Worm (Caenorhabditis elegans) whole organism, midembryonic: ENCODE measurements around the gene K02F3.12.

Experiments used
- T22C8.4 ChIP-seq: fragments of 200-800 bp; sonication (Bioruptor generic); IDR thresholded peaks from 2 replicates; pipeline ENCODE4 v1.3.6; 2022; ENCODE audit warnings: missing genetic modification characterization, missing compliant biosample characterization
- cog-1 ChIP-seq: sonication (generic microtip); optimal IDR thresholded peaks from 2 replicates; lab custom pipeline; 2016; ENCODE audit warnings: missing genetic modification characterization, missing compliant biosample characterization
- flt-1 ChIP-seq: fragments of 200-800 bp; sonication (Bioruptor generic); IDR thresholded peaks from 2 replicates; pipeline ENCODE4 v1.3.6; 2022; ENCODE audit warnings: missing genetic modification characterization, missing compliant biosample characterization
- klf-2 ChIP-seq: fragments of 200-800 bp; sonication (Bioruptor generic); conservative IDR thresholded peaks from 2 replicates; pipeline ENCODE4 v1.3.6; 2022; ENCODE audit warnings: missing genetic modification reagents, missing genetic modification characterization, missing compliant biosample characterization
- med-1 ChIP-seq: sonication (generic microtip); optimal IDR thresholded peaks from 2 replicates; lab custom pipeline; 2017; ENCODE audit warnings: missing genetic modification characterization, mild to moderate bottlenecking, missing compliant biosample characterization, antibody characterized with exemption, missing genetic modification reagents; ENCODE audit not compliant: insufficient read depth
- ref-1 ChIP-seq: fragments of 200-800 bp; sonication (Bioruptor generic); conservative IDR thresholded peaks from 2 replicates; pipeline ENCODE4 v1.3.6; 2022; ENCODE audit warnings: missing genetic modification reagents, missing genetic modification characterization, missing compliant biosample characterization
- tab-1 ChIP-seq: fragments of 200-800 bp; sonication (Bioruptor generic); IDR thresholded peaks from 2 replicates; pipeline ENCODE4 v1.3.6; 2022; ENCODE audit warnings: missing genetic modification characterization, missing compliant biosample characterization
- ztf-29 ChIP-seq: fragments of 200-800 bp; sonication (Bioruptor generic); IDR thresholded peaks from 2 replicates; pipeline ENCODE4 v1.3.6; 2022; ENCODE audit warnings: missing genetic modification reagents, missing genetic modification characterization, missing compliant biosample characterization

DNA sequence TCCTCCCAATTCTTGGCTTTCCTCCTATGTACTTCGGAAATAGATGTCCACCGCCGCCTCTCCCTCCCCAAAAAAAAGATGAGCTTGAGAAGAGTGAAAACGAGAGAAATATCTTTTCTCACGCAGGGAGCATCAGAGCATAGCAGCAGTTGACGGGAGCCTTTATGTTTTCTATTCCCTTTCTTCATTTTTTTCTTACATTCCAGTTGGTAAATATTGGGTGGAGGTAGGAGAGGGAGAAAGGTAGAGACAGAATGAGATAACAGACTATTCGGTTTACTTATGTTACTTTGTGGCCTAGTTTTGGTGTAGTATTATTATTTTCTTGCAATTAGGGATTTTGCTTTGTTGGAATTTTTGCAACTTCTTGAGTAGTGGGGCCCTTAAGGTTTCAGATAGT lies 11.8 kb upstream of the K02F3.12 start:
- TF ChIP-seq cog-1 (tag; lab: Kevin White, UChicago) (no peak), klf-2 (GFP tag; lab: Robert Waterston, UW) (no peak), ztf-29 (GFP tag; lab: Robert Waterston, UW) (no peak), flt-1 (GFP tag; lab: Robert Waterston, UW) (no peak), med-1 (no peak), ref-1 (GFP tag; lab: Robert Waterston, UW) (no peak), T22C8.4 (no peak), tab-1 (GFP tag; lab: Robert Waterston, UW) (no peak)
